Worm (Caenorhabditis elegans): ENCODE data around the gene ZK643.2.
"Not testable (repeated sequence)": the region's sequence is repeated elsewhere in the genome, so short reads cannot be mapped to it uniquely, and the experiment has no call there.

The ZK643.2 gene

ce11 chrIII:8988061-8988460, 31.7 kb downstream of the ZK643.2 start:
- no peak for TF ChIP-seq tab-1 (GFP tag; IDR thresholded peaks at IDR 0.05)
- no peak for TF ChIP-seq ztf-23 (GFP tag; IDR thresholded peaks at IDR 0.05)
- TF ChIP-seq ztf-29 (GFP tag; IDR thresholded peaks at IDR 0.05) = no peak
- no peak for TF ChIP-seq flt-1 (GFP tag; IDR thresholded peaks at IDR 0.05)
- no peak for TF ChIP-seq cog-1 (tag; optimal IDR thresholded peaks at IDR 0.05)
- no peak for TF ChIP-seq klf-2 (GFP tag; conservative IDR thresholded peaks at IDR 0.05)
- TF ChIP-seq ref-1 (GFP tag; conservative IDR thresholded peaks at IDR 0.05) = no peak
- TF ChIP-seq T22C8.4 (GFP tag; IDR thresholded peaks at IDR 0.05) = no peak
- TF ChIP-seq med-1 (GFP tag; optimal IDR thresholded peaks at IDR 0.05; ENCODE audit: insufficient read depth) = no peak

ce11 chrIII:8988544-8988943, 32.2 kb downstream of the ZK643.2 start:
- TF ChIP-seq klf-2 (GFP tag; conservative IDR thresholded peaks at IDR 0.05) (no peak), flt-1 (GFP tag; IDR thresholded peaks at IDR 0.05) (0 out of 2 replicates have a peak, but pooled peaks have one; percentile 34), ztf-23 (GFP tag; IDR thresholded peaks at IDR 0.05) (no peak), T22C8.4 (GFP tag; IDR thresholded peaks at IDR 0.05) (no peak; the same call in 1 of the 2 replicates), ref-1 (GFP tag; conservative IDR thresholded peaks at IDR 0.05) (no peak), med-1 (GFP tag; optimal IDR thresholded peaks at IDR 0.05; ENCODE audit: insufficient read depth) (no peak), cog-1 (tag; optimal IDR thresholded peaks at IDR 0.05) (no peak)

- TF ChIP-seq ztf-23 (GFP tag; IDR thresholded peaks at IDR 0.05); tab-1 (GFP tag; IDR thresholded peaks at IDR 0.05); klf-2 (GFP tag; conservative IDR thresholded peaks at IDR 0.05): not testable (repeated sequence)
These were observed 33.4 kb downstream of the ZK643.2 start, which contains the start of gene R08D7.7 for ce11 chrIII:8989752-8990151. TSS of gene R08D7.7 (plus strand) at chrIII:8990052.

ce11 chrIII:8996686-8997085, 40.3 kb downstream of the ZK643.2 start, which contains the start of gene skat-1:
TSS of gene skat-1 (minus strand) at chrIII:8996786.
- TF ChIP-seq ztf-29 (GFP tag; IDR thresholded peaks at IDR 0.05) = no peak
- TF ChIP-seq ztf-23 (GFP tag; IDR thresholded peaks at IDR 0.05) = no peak
- TF ChIP-seq klf-2 (GFP tag; conservative IDR thresholded peaks at IDR 0.05) = no peak
- no peak for TF ChIP-seq med-1 (GFP tag; optimal IDR thresholded peaks at IDR 0.05; ENCODE audit: insufficient read depth)

- TF ChIP-seq T22C8.4 (GFP tag; IDR thresholded peaks at IDR 0.05) = no peak
- no peak for TF ChIP-seq flt-1 (GFP tag; IDR thresholded peaks at IDR 0.05)
- TF ChIP-seq ztf-29 (GFP tag; IDR thresholded peaks at IDR 0.05) = no peak
- no peak for TF ChIP-seq tab-1 (GFP tag; IDR thresholded peaks at IDR 0.05)
- TF ChIP-seq cog-1 (tag; optimal IDR thresholded peaks at IDR 0.05) = no peak
- no peak for TF ChIP-seq klf-2 (GFP tag; conservative IDR thresholded peaks at IDR 0.05)
- TF ChIP-seq ref-1 (GFP tag; conservative IDR thresholded peaks at IDR 0.05) = no peak
- TF ChIP-seq med-1 (GFP tag; optimal IDR thresholded peaks at IDR 0.05; ENCODE audit: insufficient read depth) = no peak
- no peak for TF ChIP-seq ztf-23 (GFP tag; IDR thresholded peaks at IDR 0.05)
These were observed 41.5 kb downstream of the ZK643.2 start for ce11 chrIII:8997821-8998220.

ce11 chrIII:8998884-8999283, 42.5 kb downstream of the ZK643.2 start:
- TF ChIP-seq med-1 (GFP tag; optimal IDR thresholded peaks at IDR 0.05; ENCODE audit: insufficient read depth) = no peak
- no peak for TF ChIP-seq ztf-23 (GFP tag; IDR thresholded peaks at IDR 0.05)
- TF ChIP-seq cog-1 (tag; optimal IDR thresholded peaks at IDR 0.05) = no peak
- no peak for TF ChIP-seq ref-1 (GFP tag; conservative IDR thresholded peaks at IDR 0.05)
- TF ChIP-seq ztf-29 (GFP tag; IDR thresholded peaks at IDR 0.05) = no peak
- TF ChIP-seq klf-2 (GFP tag; conservative IDR thresholded peaks at IDR 0.05) = no peak
- TF ChIP-seq tab-1 (GFP tag; IDR thresholded peaks at IDR 0.05) = no peak
- TF ChIP-seq flt-1 (GFP tag; IDR thresholded peaks at IDR 0.05) = no peak

- TF ChIP-seq tab-1 (GFP tag; IDR thresholded peaks at IDR 0.05) (no peak), med-1 (GFP tag; optimal IDR thresholded peaks at IDR 0.05; ENCODE audit: insufficient read depth) (no peak)
These were observed 43.2 kb downstream of the ZK643.2 start, which contains the start of gene F59B2.3 for ce11 chrIII:8999508-8999907. TSS of gene F59B2.3 (minus strand) at chrIII:8999766.

- TF ChIP-seq med-1 (GFP tag; optimal IDR thresholded peaks at IDR 0.05; ENCODE audit: insufficient read depth) (no peak), ztf-23 (GFP tag; IDR thresholded peaks at IDR 0.05) (0 out of 2 replicates have a peak, but pooled peaks have one; percentile 6)
These were observed 45.2 kb downstream of the ZK643.2 start for ce11 chrIII:9001491-9001890.

ce11 chrIII:9001899-9002298, 45.6 kb downstream of the ZK643.2 start, which contains the start of gene rpn-6.2:
TSS of gene rpn-6.2 (minus strand) at chrIII:9001999.
- TF ChIP-seq flt-1 (GFP tag; IDR thresholded peaks at IDR 0.05) = no peak

ce11 chrIII:9002545-9002944, 46.2 kb downstream of the ZK643.2 start, which contains the start of the genes F59B2.15 and zif-1:
TSS of gene F59B2.15 (minus strand) at chrIII:9002645.
TSS of gene zif-1 (plus strand) at chrIII:9002779.
- TF ChIP-seq klf-2 (GFP tag; conservative IDR thresholded peaks at IDR 0.05) = no peak
- TF ChIP-seq ztf-29 (GFP tag; IDR thresholded peaks at IDR 0.05) = no peak
- TF ChIP-seq T22C8.4 (GFP tag; IDR thresholded peaks at IDR 0.05) = no peak
- TF ChIP-seq flt-1 (GFP tag; IDR thresholded peaks at IDR 0.05) = no peak
- no peak for TF ChIP-seq med-1 (GFP tag; optimal IDR thresholded peaks at IDR 0.05; ENCODE audit: insufficient read depth)
- TF ChIP-seq cog-1 (tag; optimal IDR thresholded peaks at IDR 0.05) = no peak
- no peak for TF ChIP-seq ref-1 (GFP tag; conservative IDR thresholded peaks at IDR 0.05)
- no peak for TF ChIP-seq ztf-23 (GFP tag; IDR thresholded peaks at IDR 0.05)
- TF ChIP-seq tab-1 (GFP tag; IDR thresholded peaks at IDR 0.05) = no peak

ce11 chrIII:9004658-9005057, 48.3 kb downstream of the ZK643.2 start:
- no peak for TF ChIP-seq ztf-23 (GFP tag; IDR thresholded peaks at IDR 0.05)
- TF ChIP-seq T22C8.4 (GFP tag; IDR thresholded peaks at IDR 0.05) = no peak
- no peak for TF ChIP-seq ref-1 (GFP tag; conservative IDR thresholded peaks at IDR 0.05)
- TF ChIP-seq cog-1 (tag; optimal IDR thresholded peaks at IDR 0.05) = no peak
- no peak for TF ChIP-seq ztf-29 (GFP tag; IDR thresholded peaks at IDR 0.05)
- no peak for TF ChIP-seq klf-2 (GFP tag; conservative IDR thresholded peaks at IDR 0.05)
- no peak for TF ChIP-seq med-1 (GFP tag; optimal IDR thresholded peaks at IDR 0.05; ENCODE audit: insufficient read depth)
- no peak for TF ChIP-seq flt-1 (GFP tag; IDR thresholded peaks at IDR 0.05)
- no peak for TF ChIP-seq tab-1 (GFP tag; IDR thresholded peaks at IDR 0.05)
